Worm (Caenorhabditis elegans) whole organism, midembryonic: ENCODE measurements around the gene str-138.

Experiments used
- T22C8.4 ChIP-seq: fragments of 200-800 bp; sonication (Bioruptor generic); IDR thresholded peaks from 2 replicates; pipeline ENCODE4 v1.3.6; 2022; ENCODE audit warnings: missing genetic modification characterization, missing compliant biosample characterization
- cog-1 ChIP-seq: sonication (generic microtip); optimal IDR thresholded peaks from 2 replicates; lab custom pipeline; 2016; ENCODE audit warnings: missing genetic modification characterization, missing compliant biosample characterization
- flt-1 ChIP-seq: fragments of 200-800 bp; sonication (Bioruptor generic); IDR thresholded peaks from 2 replicates; pipeline ENCODE4 v1.3.6; 2022; ENCODE audit warnings: missing genetic modification characterization, missing compliant biosample characterization
- klf-2 ChIP-seq: fragments of 200-800 bp; sonication (Bioruptor generic); conservative IDR thresholded peaks from 2 replicates; pipeline ENCODE4 v1.3.6; 2022; ENCODE audit warnings: missing genetic modification reagents, missing genetic modification characterization, missing compliant biosample characterization
- med-1 ChIP-seq: sonication (generic microtip); optimal IDR thresholded peaks from 2 replicates; lab custom pipeline; 2017; ENCODE audit warnings: missing genetic modification characterization, mild to moderate bottlenecking, missing compliant biosample characterization, antibody characterized with exemption, missing genetic modification reagents; ENCODE audit not compliant: insufficient read depth
- ref-1 ChIP-seq: fragments of 200-800 bp; sonication (Bioruptor generic); conservative IDR thresholded peaks from 2 replicates; pipeline ENCODE4 v1.3.6; 2022; ENCODE audit warnings: missing genetic modification reagents, missing genetic modification characterization, missing compliant biosample characterization
- tab-1 ChIP-seq: fragments of 200-800 bp; sonication (Bioruptor generic); IDR thresholded peaks from 2 replicates; pipeline ENCODE4 v1.3.6; 2022; ENCODE audit warnings: missing genetic modification characterization, missing compliant biosample characterization
- ztf-23 ChIP-seq: fragments of 200-800 bp; sonication (Bioruptor generic); IDR thresholded peaks from 2 replicates; pipeline ENCODE4 v1.3.6; 2022; ENCODE audit warnings: missing genetic modification reagents, missing genetic modification characterization, missing compliant biosample characterization
- ztf-29 ChIP-seq: fragments of 200-800 bp; sonication (Bioruptor generic); IDR thresholded peaks from 2 replicates; pipeline ENCODE4 v1.3.6; 2022; ENCODE audit warnings: missing genetic modification reagents, missing genetic modification characterization, missing compliant biosample characterization

ce11 chrV:8069637-8070036, 11.2 kb downstream of the str-138 start, which contains the start of gene str-143:
- TF ChIP-seq flt-1 (GFP tag; lab: Robert Waterston, UW) (no peak), klf-2 (GFP tag; lab: Robert Waterston, UW) (no peak), med-1 (no peak), tab-1 (GFP tag; lab: Robert Waterston, UW) (no peak), ztf-23 (GFP tag; lab: Robert Waterston, UW) (no peak), ztf-29 (GFP tag; lab: Robert Waterston, UW) (no peak), ref-1 (GFP tag; lab: Robert Waterston, UW) (no peak), T22C8.4 (GFP tag; lab: Robert Waterston, UW) (no peak), cog-1 (tag; lab: Kevin White, UChicago) (no peak)
